Fruit fly (Drosophila melanogaster) whole organism, embryonic: ENCODE results near the gene Mlc2.

ENCODE experiments used
- B-H2 ChIP-seq: fragments of 200-800 bp; sonication (Bioruptor generic); optimal IDR thresholded peaks from 2 replicates; lab custom pipeline; 2018; ENCODE audit warnings: missing biosample characterization, mild to moderate bottlenecking, missing genetic modification characterization
- CG11504 ChIP-seq: fragments of 200-800 bp; sonication (Bioruptor generic); optimal IDR thresholded peaks from 3 replicates; lab custom pipeline; 2019; ENCODE audit warnings: missing biosample characterization, mild to moderate bottlenecking, missing genetic modification characterization, moderate library complexity
- CG12071 ChIP-seq: fragments of 200-800 bp; sonication (Bioruptor generic); optimal IDR thresholded peaks from 3 replicates; lab custom pipeline; 2018; ENCODE audit warnings: missing biosample characterization, mild to moderate bottlenecking, missing genetic modification characterization
- CG15514 ChIP-seq: fragments of 200-800 bp; sonication (Bioruptor generic); optimal IDR thresholded peaks from 3 replicates; lab custom pipeline; 2017; ENCODE audit warnings: missing biosample characterization, missing genetic modification characterization, mild to moderate bottlenecking, moderate library complexity, missing genetic modification reagents
- CG16779 ChIP-seq: fragments of 200-800 bp; sonication (Bioruptor generic); IDR thresholded peaks from 2 replicates; pipeline ENCODE4 v1.3.6; 2022; ENCODE audit warnings: missing biosample characterization, missing genetic modification characterization
- CG2120 ChIP-seq: fragments of 200-800 bp; sonication (Bioruptor generic); optimal IDR thresholded peaks from 3 replicates; lab custom pipeline; 2016; ENCODE audit warnings: missing biosample characterization, missing genetic modification characterization
- CG6254 ChIP-seq: fragments of 200-800 bp; sonication (Bioruptor generic); optimal IDR thresholded peaks from 3 replicates; lab custom pipeline; 2017; ENCODE audit warnings: mild to moderate bottlenecking, missing biosample characterization, missing genetic modification reagents, missing genetic modification characterization
- CG7786 ChIP-seq: fragments of 200-800 bp; sonication (Bioruptor generic); optimal IDR thresholded peaks from 2 replicates; lab custom pipeline; 2016; ENCODE audit warnings: missing biosample characterization, missing genetic modification characterization
- CG8765 ChIP-seq: fragments of 200-800 bp; sonication (Bioruptor generic); IDR thresholded peaks from 2 replicates; pipeline ENCODE4 v1.3.6; 2022; ENCODE audit warnings: missing biosample characterization, missing genetic modification characterization
- CG9932 ChIP-seq: fragments of 200-800 bp; sonication (Bioruptor generic); IDR thresholded peaks from 2 replicates; pipeline ENCODE4 v1.3.6; 2022; ENCODE audit warnings: missing biosample characterization, missing genetic modification characterization
- D19B ChIP-seq: fragments of 200-800 bp; sonication (Bioruptor generic); optimal IDR thresholded peaks from 2 replicates; lab custom pipeline; 2017; ENCODE audit warnings: missing biosample characterization, mild to moderate bottlenecking, missing genetic modification characterization
- Dad ChIP-seq: fragments of 200-800 bp; sonication (Bioruptor generic); optimal IDR thresholded peaks from 3 replicates; lab custom pipeline; 2016; ENCODE audit warnings: missing biosample characterization, missing genetic modification characterization
- Dbx ChIP-seq: fragments of 200-800 bp; sonication (Bioruptor generic); IDR thresholded peaks from 3 replicates; pipeline ENCODE4 v1.3.6; 2022; ENCODE audit warnings: missing biosample characterization, missing genetic modification characterization
- Dp ChIP-seq: fragments of 200-800 bp; sonication (Bioruptor generic); optimal IDR thresholded peaks from 2 replicates; lab custom pipeline; 2018; ENCODE audit warnings: missing biosample characterization, mild to moderate bottlenecking, missing genetic modification characterization, moderate library complexity
- Drgx ChIP-seq: fragments of 200-800 bp; sonication (Bioruptor generic); IDR thresholded peaks from 2 replicates; pipeline ENCODE4 v1.3.6; 2022; ENCODE audit warnings: missing biosample characterization, missing genetic modification characterization
- E2f2 ChIP-seq: fragments of 200-800 bp; sonication (Bioruptor generic); IDR thresholded peaks from 2 replicates; pipeline ENCODE4 v1.3.6; 2022; ENCODE audit warnings: missing biosample characterization, missing genetic modification characterization
- Ets65A ChIP-seq: fragments of 200-800 bp; sonication (Bioruptor generic); peaks from one replicate; lab custom pipeline; 2016; ENCODE audit warnings: missing biosample characterization, missing genetic modification characterization
- HLH4C ChIP-seq: fragments of 200-800 bp; sonication (Bioruptor generic); IDR thresholded peaks from 3 replicates; pipeline ENCODE4 v1.3.6; 2022; ENCODE audit warnings: missing biosample characterization, missing genetic modification characterization; ENCODE audit not compliant: partially characterized antibody
- Hr51 ChIP-seq, 2 experiments: fragments of 200-800 bp; sonication (Bioruptor generic); optimal IDR thresholded peaks; 2 replicates in 1 of 2; 3 replicates in 1 of 2; lab custom pipeline; 2016 to 2018; ENCODE audit warnings: missing biosample characterization in 2 of 2, missing genetic modification characterization in 2 of 2, mild to moderate bottlenecking in 1 of 2, moderate library complexity in 1 of 2
- MESR4 ChIP-seq: fragments of 200-800 bp; sonication (Bioruptor generic); optimal IDR thresholded peaks from 2 replicates; lab custom pipeline; 2018; ENCODE audit warnings: missing biosample characterization, mild to moderate bottlenecking, missing genetic modification characterization, moderate library complexity
- Med ChIP-seq: fragments of 200-800 bp; sonication (Bioruptor generic); peaks from one replicate; lab custom pipeline; 2016; ENCODE audit warnings: missing biosample characterization, missing genetic modification characterization, mild to moderate bottlenecking, inconsistent platforms, moderate library complexity
- NFAT ChIP-seq: fragments of 200-800 bp; sonication (Bioruptor generic); IDR thresholded peaks from 2 replicates; pipeline ENCODE4 v1.3.6; 2022; ENCODE audit warnings: missing biosample characterization, missing genetic modification characterization
- Nf-YA ChIP-seq: fragments of 200-800 bp; sonication (Bioruptor generic); IDR thresholded peaks from 2 replicates; pipeline ENCODE4 v1.3.6; 2022; ENCODE audit warnings: missing biosample characterization, missing genetic modification characterization
- NfI ChIP-seq: fragments of 200-800 bp; sonication (Bioruptor generic); optimal IDR thresholded peaks from 3 replicates; lab custom pipeline; 2018; ENCODE audit warnings: missing biosample characterization, mild to moderate bottlenecking, missing genetic modification characterization, moderate library complexity
- Ptx1 ChIP-seq: fragments of 200-800 bp; sonication (Bioruptor generic); IDR thresholded peaks from 2 replicates; pipeline ENCODE4 v1.3.6; 2022; ENCODE audit warnings: missing biosample characterization, missing genetic modification characterization
- Sox100B ChIP-seq: fragments of 200-800 bp; sonication (Bioruptor generic); optimal IDR thresholded peaks from 3 replicates; lab custom pipeline; 2018; ENCODE audit warnings: missing biosample characterization, mild to moderate bottlenecking, missing genetic modification characterization
- ara ChIP-seq: fragments of 200-800 bp; sonication (Bioruptor generic); IDR thresholded peaks from 2 replicates; pipeline ENCODE4 v1.3.6; 2022; ENCODE audit warnings: missing biosample characterization, missing genetic modification characterization
- br ChIP-seq: fragments of >200 bp; optimal IDR thresholded peaks from 2 replicates; lab custom pipeline; 2017
- btn ChIP-seq: fragments of 200-800 bp; sonication (Bioruptor generic); optimal IDR thresholded peaks from 2 replicates; lab custom pipeline; 2016; ENCODE audit warnings: missing biosample characterization, missing genetic modification characterization
- caup ChIP-seq: fragments of 200-800 bp; sonication (Bioruptor generic); optimal IDR thresholded peaks from 3 replicates; lab custom pipeline; 2017; ENCODE audit warnings: missing biosample characterization, mild to moderate bottlenecking, missing genetic modification characterization, moderate library complexity; ENCODE audit not compliant: severe bottlenecking
- chinmo ChIP-seq: fragments of 200-800 bp; sonication (Bioruptor generic); IDR thresholded peaks from 4 replicates; pipeline ENCODE4 v1.3.6; 2022; ENCODE audit warnings: missing biosample characterization, missing genetic modification characterization; ENCODE audit not compliant: partially characterized antibody
- cwo ChIP-seq: fragments of 200-800 bp; sonication (Bioruptor generic); optimal IDR thresholded peaks from 3 replicates; lab custom pipeline; 2017; ENCODE audit warnings: missing biosample characterization, missing genetic modification characterization, mild to moderate bottlenecking, moderate library complexity, missing genetic modification reagents
- dan ChIP-seq: fragments of 200-800 bp; sonication (Bioruptor generic); IDR thresholded peaks from 2 replicates; pipeline ENCODE4 v1.3.6; 2022; ENCODE audit warnings: missing biosample characterization, missing genetic modification characterization
- eve ChIP-seq, 2 experiments: fragments of >200 bp; optimal IDR thresholded peaks; 2 replicates each; lab custom pipeline; 2017; ENCODE audit warnings: missing biosample characterization in 2 of 2, missing genetic modification characterization in 2 of 2
- hb ChIP-seq: fragments of 200-800 bp; sonication (Bioruptor generic); IDR thresholded peaks from 3 replicates; pipeline ENCODE4 v1.3.6; 2022; ENCODE audit warnings: missing biosample characterization, missing genetic modification characterization; ENCODE audit not compliant: partially characterized antibody
- hth ChIP-seq: fragments of >200 bp; optimal IDR thresholded peaks from 2 replicates; lab custom pipeline; 2017; ENCODE audit warnings: inconsistent platforms
- ind ChIP-seq: fragments of 200-800 bp; sonication (Bioruptor generic); optimal IDR thresholded peaks from 3 replicates; lab custom pipeline; 2016; ENCODE audit warnings: missing biosample characterization, missing genetic modification characterization
- lbe ChIP-seq: fragments of 200-800 bp; sonication (Bioruptor generic); optimal IDR thresholded peaks from 2 replicates; lab custom pipeline; 2016; ENCODE audit warnings: missing biosample characterization, mild to moderate bottlenecking, missing genetic modification characterization
- mirr ChIP-seq: fragments of 200-800 bp; sonication (Bioruptor generic); optimal IDR thresholded peaks from 3 replicates; lab custom pipeline; 2018; ENCODE audit warnings: missing biosample characterization, mild to moderate bottlenecking, missing genetic modification characterization
- nau ChIP-seq: fragments of 200-800 bp; sonication (Bioruptor generic); optimal IDR thresholded peaks from 3 replicates; lab custom pipeline; 2017; ENCODE audit warnings: missing biosample characterization, mild to moderate bottlenecking, missing genetic modification characterization, missing genetic modification reagents
- odd ChIP-seq: fragments of 200-800 bp; sonication (Bioruptor generic); optimal IDR thresholded peaks from 2 replicates; lab custom pipeline; 2017; ENCODE audit warnings: missing biosample characterization, mild to moderate bottlenecking, missing genetic modification characterization
- sens ChIP-seq: fragments of 200-800 bp; sonication (Bioruptor generic); peaks from one replicate; lab custom pipeline; 2016; ENCODE audit warnings: missing biosample characterization, missing genetic modification characterization
- sens-2 ChIP-seq: fragments of 200-800 bp; sonication (Bioruptor generic); IDR thresholded peaks from 2 replicates; pipeline ENCODE4 v1.3.6; 2022; ENCODE audit warnings: missing biosample characterization, missing genetic modification characterization
- sug ChIP-seq: fragments of 200-800 bp; optimal IDR thresholded peaks from 2 replicates; lab custom pipeline; 2019; ENCODE audit warnings: missing biosample characterization, mild to moderate bottlenecking, missing genetic modification characterization, moderate library complexity
- tio ChIP-seq: fragments of 200-800 bp; sonication (Bioruptor generic); optimal IDR thresholded peaks from 2 replicates; lab custom pipeline; 2017; ENCODE audit warnings: missing biosample characterization, missing genetic modification characterization, inconsistent platforms
- tll ChIP-seq, 2 experiments: fragments of 200-800 bp in 1 of 2; fragments of >200 bp in 1 of 2; sonication (Bioruptor generic) in 1 of 2; optimal IDR thresholded peaks; 2 replicates each; lab custom pipeline; 2017 to 2019; ENCODE audit warnings: missing biosample characterization in 2 of 2, missing genetic modification characterization in 2 of 2, mild to moderate bottlenecking in 1 of 2, moderate library complexity in 1 of 2
- tna ChIP-seq: fragments of 200-800 bp; sonication (Bioruptor generic); IDR thresholded peaks from 2 replicates; pipeline ENCODE4 v1.3.6; 2022; ENCODE audit warnings: missing biosample characterization, missing genetic modification characterization; ENCODE audit not compliant: partially characterized antibody
- unpg ChIP-seq: fragments of 200-800 bp; sonication (Bioruptor generic); optimal IDR thresholded peaks from 3 replicates; lab custom pipeline; 2018; ENCODE audit warnings: missing biosample characterization, mild to moderate bottlenecking, missing genetic modification characterization, moderate library complexity
- vvl ChIP-seq: fragments of 200-800 bp; sonication (Bioruptor generic); IDR thresholded peaks from 2 replicates; pipeline ENCODE4 v1.3.6; 2022; ENCODE audit warnings: missing biosample characterization, missing genetic modification characterization
- zen ChIP-seq: fragments of 200-800 bp; sonication (Bioruptor generic); optimal IDR thresholded peaks from 3 replicates; lab custom pipeline; 2018; ENCODE audit warnings: missing biosample characterization, mild to moderate bottlenecking, missing genetic modification characterization, moderate library complexity
- zen2 ChIP-seq: fragments of 200-800 bp; sonication (Bioruptor generic); IDR thresholded peaks from 3 replicates; pipeline ENCODE4 v1.3.6; 2022; ENCODE audit warnings: missing biosample characterization, missing genetic modification characterization; ENCODE audit not compliant: partially characterized antibody

Mlc2 gene

DNA sequence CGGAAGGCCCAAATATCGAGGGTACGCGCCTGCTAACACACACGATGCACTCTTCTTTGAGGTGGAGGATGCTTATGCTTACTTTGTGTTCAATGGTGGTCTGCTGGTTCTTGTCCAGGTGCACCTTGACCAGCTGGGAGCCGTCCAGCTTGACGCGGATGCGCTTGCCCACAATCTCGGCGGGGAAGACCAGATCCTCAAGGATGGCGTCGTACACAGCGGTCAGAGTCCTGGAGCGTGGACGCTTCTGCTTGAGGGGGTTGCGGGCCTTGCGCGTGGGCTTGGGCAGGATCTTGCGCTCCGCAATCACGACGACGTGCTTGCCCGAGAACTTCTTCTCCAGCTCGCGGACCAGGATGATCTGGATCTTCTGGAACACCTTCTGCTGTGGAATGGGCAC is 33.7 kb upstream of the Mlc2 start:
- TF ChIP-seq Sox100B (GFP tag; lab: Kevin White, UChicago) (no peak), E2f2 (GFP tag; lab: Robert Waterston, UW) (no peak), Dad (GFP tag; lab: Kevin White, UChicago) (no peak), Ets65A (GFP tag; lab: Kevin White, UChicago) (peak; percentile 52), CG9932 (no peak), br (lab: Kevin White, UChicago) (no peak), MESR4 (GFP tag; lab: Kevin White, UChicago) (no peak), CG8765 (no peak), hth (lab: Kevin White, UChicago) (no peak), caup (no peak), D19B (GFP tag; lab: Kevin White, UChicago) (no peak), ara (GFP tag; lab: Robert Waterston, UW) (peak; percentile 28; the same call in 1 of the 2 replicates), hb (no peak), Med (GFP tag; lab: Kevin White, UChicago) (peak; percentile 80), zen (tag; lab: Kevin White, UChicago) (no peak), zen2 (no peak), CG16779 (GFP tag; lab: Robert Waterston, UW) (0 out of 2 replicates have a peak, but pooled peaks have one; percentile 7)

DNA sequence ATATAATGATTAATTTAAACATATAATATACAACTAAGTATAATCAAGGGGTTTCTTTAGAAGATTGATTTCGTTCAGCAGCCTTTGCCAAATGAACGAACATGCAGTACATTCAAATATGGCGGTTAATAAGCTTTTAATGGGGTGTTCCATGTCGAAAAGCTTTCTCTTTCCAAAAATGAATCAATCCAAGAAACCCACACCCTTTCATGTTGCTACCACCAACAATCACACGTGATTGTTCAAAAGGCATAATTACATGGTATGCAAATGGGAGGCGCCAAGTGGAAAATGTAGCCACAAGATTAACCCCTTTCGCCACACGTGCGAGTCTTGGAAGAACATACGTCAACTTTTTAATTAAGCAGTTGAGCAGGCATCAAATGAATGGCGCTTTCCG is 31.6 kb upstream of the Mlc2 start:
- TF ChIP-seq Ets65A (GFP tag; lab: Kevin White, UChicago) (no peak), Drgx (GFP tag; lab: Robert Waterston, UW) (no peak), tna (no peak), CG12071 (no peak), nau (peak; percentile 2), lbe (GFP tag; lab: Kevin White, UChicago) (peak; percentile 48), Nf-YA (GFP tag; lab: Robert Waterston, UW) (no peak), vvl (GFP tag; lab: Robert Waterston, UW) (peak; percentile 35; the same call in 1 of the 2 replicates), Dbx (GFP tag; lab: Robert Waterston, UW) (peak; percentile 44; the same call in 1 of the 3 replicates), btn (GFP tag; lab: Kevin White, UChicago) (no peak), CG8765 (no peak), ind (GFP tag; lab: Kevin White, UChicago) (no peak), Dp (GFP tag; lab: Kevin White, UChicago) (peak; percentile 75), unpg (GFP tag; lab: Kevin White, UChicago) (no peak), Ptx1 (GFP tag; lab: Robert Waterston, UW) (no peak), odd (GFP tag; lab: Kevin White, UChicago) (no peak), sug (tag; lab: Kevin White, UChicago) (peak; percentile 13), tll (GFP tag; optimal IDR thresholded peaks at IDR 0.05; lab: Kevin White, UChicago) (no peak), NFAT (GFP tag; lab: Robert Waterston, UW) (no peak), sens (GFP tag; lab: Kevin White, UChicago) (peak; percentile 12), tio (GFP tag; lab: Kevin White, UChicago) (no peak), Hr51 (GFP tag; optimal IDR thresholded peaks at IDR 0.05; lab: Kevin White, UChicago) (peak in 1 of 2 experiments; percentile 54), CG6254 (GFP tag; lab: Kevin White, UChicago) (peak; percentile 98), cwo (GFP tag; lab: Kevin White, UChicago) (peak; percentile 73), CG7786 (GFP tag; lab: Kevin White, UChicago) (no peak), HLH4C (no peak), chinmo (GFP tag; lab: Robert Waterston, UW) (peak; percentile 29; the same call in 1 of the 4 replicates), NfI (no peak), CG15514 (peak; percentile 71), eve (GFP tag; optimal IDR thresholded peaks at IDR 0.05; lab: Kevin White, UChicago) (peak in 1 of 2 experiments; percentile 61), sens-2 (GFP tag; lab: Robert Waterston, UW) (no peak), B-H2 (peak; percentile 1), CG11504 (tag; lab: Kevin White, UChicago) (peak; percentile 72), dan (no peak), CG2120 (GFP tag; lab: Kevin White, UChicago) (no peak), mirr (no peak)
